Fruit fly (Drosophila melanogaster) whole organism, pupa: Measurements from ENCODE around the gene CG2961.

Source experiments
- CG10348 ChIP-seq: fragments of 200-800 bp; sonication (Bioruptor generic); IDR thresholded peaks from 2 replicates; pipeline ENCODE4 v1.3.6; 2022; ENCODE audit warnings: missing biosample characterization, missing genetic modification characterization
- CG12605 ChIP-seq: fragments of 200-800 bp; sonication (Bioruptor generic); IDR thresholded peaks from 2 replicates; pipeline ENCODE4 v1.3.6; 2022; ENCODE audit warnings: missing biosample characterization, missing genetic modification characterization
- CG13204 ChIP-seq: fragments of 200-800 bp; sonication (Bioruptor generic); optimal IDR thresholded peaks from 2 replicates; lab custom pipeline; 2018; ENCODE audit warnings: missing biosample characterization, mild to moderate bottlenecking, missing genetic modification characterization, moderate library complexity
- CG14655 ChIP-seq: fragments of 200-800 bp; sonication (Bioruptor generic); optimal IDR thresholded peaks from 3 replicates; lab custom pipeline; 2017; ENCODE audit warnings: mild to moderate bottlenecking, missing biosample characterization, missing genetic modification reagents, missing genetic modification characterization
- CG15710 ChIP-seq: fragments of 200-800 bp; sonication (Bioruptor generic); optimal IDR thresholded peaks from 2 replicates; lab custom pipeline; 2018; ENCODE audit warnings: missing biosample characterization, mild to moderate bottlenecking, missing genetic modification characterization, moderate library complexity
- CG17806 ChIP-seq: fragments of 200-800 bp; sonication (Bioruptor generic); optimal IDR thresholded peaks from 2 replicates; lab custom pipeline; 2018; ENCODE audit warnings: missing biosample characterization, mild to moderate bottlenecking, missing genetic modification characterization, moderate library complexity
- CG32121 ChIP-seq: fragments of 200-800 bp; sonication (Bioruptor generic); IDR thresholded peaks from 2 replicates; pipeline ENCODE4 v1.3.6; 2022; ENCODE audit warnings: missing biosample characterization, missing genetic modification characterization
- CG34367 ChIP-seq: fragments of 200-800 bp; sonication (Bioruptor generic); optimal IDR thresholded peaks from 2 replicates; lab custom pipeline; 2018; ENCODE audit warnings: missing biosample characterization, mild to moderate bottlenecking, missing genetic modification characterization
- CG4496 ChIP-seq: fragments of 200-800 bp; sonication (Bioruptor generic); IDR thresholded peaks from 3 replicates; pipeline ENCODE4 v1.3.6; 2022; ENCODE audit warnings: missing biosample characterization, missing genetic modification characterization
- CG8159 ChIP-seq: fragments of 200-800 bp; sonication (Bioruptor generic); optimal IDR thresholded peaks from 3 replicates; lab custom pipeline; 2018; ENCODE audit warnings: missing biosample characterization, mild to moderate bottlenecking, missing genetic modification characterization, moderate library complexity
- CG8301 ChIP-seq: fragments of 200-800 bp; sonication (Bioruptor generic); optimal IDR thresholded peaks from 2 replicates; lab custom pipeline; 2018; ENCODE audit warnings: missing biosample characterization, mild to moderate bottlenecking, missing genetic modification characterization
- CG9948 ChIP-seq: fragments of 200-800 bp; sonication (Bioruptor generic); optimal IDR thresholded peaks from 2 replicates; lab custom pipeline; 2018; ENCODE audit warnings: missing biosample characterization, mild to moderate bottlenecking, missing genetic modification characterization, moderate library complexity
- D1 ChIP-seq: fragments of 200-800 bp; sonication (Bioruptor generic); optimal IDR thresholded peaks from 2 replicates; lab custom pipeline; 2018; ENCODE audit warnings: missing biosample characterization, mild to moderate bottlenecking, missing genetic modification characterization, moderate library complexity
- EcR ChIP-seq: fragments of 200-800 bp; sonication (Bioruptor generic); optimal IDR thresholded peaks from 3 replicates; lab custom pipeline; 2019; ENCODE audit warnings: missing biosample characterization, missing genetic modification characterization, mild to moderate bottlenecking, moderate library complexity, missing genetic modification reagents
- Ets98B ChIP-seq: fragments of 200-800 bp; sonication (Bioruptor generic); IDR thresholded peaks from 2 replicates; pipeline ENCODE4 v1.3.6; 2022; ENCODE audit warnings: missing biosample characterization, missing genetic modification characterization
- Pif1A ChIP-seq: fragments of 200-800 bp; sonication (Bioruptor generic); optimal IDR thresholded peaks from 3 replicates; lab custom pipeline; 2016; ENCODE audit warnings: missing biosample characterization, missing genetic modification characterization
- Pif1B ChIP-seq: fragments of 200-800 bp; sonication (Bioruptor generic); optimal IDR thresholded peaks from 3 replicates; lab custom pipeline; 2016; ENCODE audit warnings: missing biosample characterization, missing genetic modification characterization
- Snoo ChIP-seq: fragments of 200-800 bp; sonication (Bioruptor generic); optimal IDR thresholded peaks from 3 replicates; lab custom pipeline; 2017; ENCODE audit warnings: missing biosample characterization, mild to moderate bottlenecking, missing genetic modification characterization, inconsistent platforms
- fd96Ca ChIP-seq: fragments of 200-800 bp; sonication (Bioruptor generic); IDR thresholded peaks from 3 replicates; pipeline ENCODE4 v1.3.6; 2022; ENCODE audit warnings: missing biosample characterization, missing genetic modification characterization
- gl ChIP-seq: fragments of 200-800 bp; sonication (Bioruptor generic); optimal IDR thresholded peaks from 2 replicates; lab custom pipeline; 2018; ENCODE audit warnings: missing biosample characterization, mild to moderate bottlenecking, missing genetic modification characterization
- rn ChIP-seq: fragments of 200-800 bp; sonication (Bioruptor generic); IDR thresholded peaks from 2 replicates; pipeline ENCODE4 v1.3.6; 2022; ENCODE audit warnings: missing biosample characterization, missing genetic modification characterization

CG2961 gene

DNA sequence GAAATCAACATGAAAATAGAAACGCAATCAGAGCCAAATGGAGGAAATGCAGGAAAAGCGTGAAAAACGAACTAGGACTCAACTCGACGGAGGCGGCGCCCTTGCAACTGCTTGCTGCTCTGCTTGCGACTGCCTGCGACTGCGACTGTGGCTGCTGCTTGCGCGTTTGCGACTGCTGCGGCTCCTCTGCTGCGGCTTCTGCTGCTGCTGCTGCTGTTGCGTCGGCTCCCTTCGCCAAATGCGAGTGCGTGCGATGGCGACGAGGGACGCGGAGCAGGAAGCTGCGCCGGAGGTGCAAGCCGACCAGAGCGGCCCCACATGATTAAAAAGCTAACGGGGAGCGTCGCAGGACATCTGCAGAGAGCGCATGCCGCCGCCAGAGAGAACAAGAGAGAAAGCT, 28.3 kb upstream of the CG2961 start:
- TF ChIP-seq CG8159 (tag; lab: Kevin White, UChicago) (no peak), CG8301 (no peak), CG9948 (tag; lab: Kevin White, UChicago) (no peak)

DNA sequence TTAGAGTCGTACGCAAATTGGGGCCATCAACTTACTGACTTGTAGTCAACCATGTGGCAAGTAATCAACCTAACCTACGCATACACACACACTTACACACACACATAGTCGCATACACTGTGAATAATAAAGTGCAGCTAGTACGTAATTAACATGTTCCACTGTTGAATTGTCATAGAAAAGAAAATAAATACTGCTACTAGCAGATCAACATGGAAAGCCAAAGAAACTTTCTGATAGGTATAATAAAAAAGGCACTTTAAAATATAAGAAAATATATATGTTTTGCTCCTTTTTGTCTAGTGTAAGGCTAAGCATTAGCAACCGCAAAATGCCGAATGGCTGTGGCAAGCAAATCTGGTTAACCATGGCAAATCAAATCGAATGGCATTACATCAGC, 26.6 kb upstream of the CG2961 start:
- no peak for TF ChIP-seq EcR (GFP tag; lab: Kevin White, UChicago)
- no peak for TF ChIP-seq rn (GFP tag; lab: Robert Waterston, UW)
- no peak for TF ChIP-seq Snoo
- TF ChIP-seq CG4496 (GFP tag; lab: Robert Waterston, UW): no peak
- no peak for TF ChIP-seq fd96Ca (GFP tag; lab: Robert Waterston, UW)
- no peak for TF ChIP-seq CG8301
- no peak for TF ChIP-seq CG32121 (GFP tag; lab: Robert Waterston, UW)
- TF ChIP-seq CG10348 (GFP tag; lab: Robert Waterston, UW): no peak
- TF ChIP-seq CG15710 (tag; lab: Kevin White, UChicago): no peak

DNA sequence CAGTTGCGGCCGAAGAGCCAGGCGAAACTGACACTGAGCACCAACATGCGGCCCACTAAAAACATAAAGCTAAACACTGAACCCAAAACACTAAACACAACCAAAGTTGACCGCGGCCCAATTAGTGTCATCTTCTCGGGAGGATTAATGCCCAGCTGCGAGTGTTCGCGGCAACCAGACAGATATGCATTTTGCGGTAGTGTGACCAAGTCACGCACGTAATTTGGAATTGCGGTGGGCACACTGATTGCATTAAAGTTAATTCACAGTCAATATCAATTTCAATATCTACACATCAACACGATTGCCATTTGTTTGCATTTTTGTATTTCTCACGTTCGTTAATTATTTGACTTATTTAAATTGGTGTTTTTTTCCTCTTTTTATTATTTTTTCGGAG, 23.3 kb upstream of the CG2961 start:
- TF ChIP-seq CG9948 (tag; lab: Kevin White, UChicago): no peak
- no peak for TF ChIP-seq Pif1B (GFP tag; lab: Kevin White, UChicago)
- no peak for TF ChIP-seq CG13204 (GFP tag; lab: Kevin White, UChicago)
- no peak for TF ChIP-seq gl
- no peak for TF ChIP-seq Ets98B
- TF ChIP-seq rn (GFP tag; lab: Robert Waterston, UW): no peak
- no peak for TF ChIP-seq EcR (GFP tag; lab: Kevin White, UChicago)
- TF ChIP-seq CG8159 (tag; lab: Kevin White, UChicago): no peak
- no peak for TF ChIP-seq D1
- TF ChIP-seq CG32121 (GFP tag; lab: Robert Waterston, UW): no peak
- no peak for TF ChIP-seq Snoo
- no peak for TF ChIP-seq fd96Ca (GFP tag; lab: Robert Waterston, UW)
- TF ChIP-seq CG4496 (GFP tag; lab: Robert Waterston, UW): no peak
- no peak for TF ChIP-seq Pif1A (GFP tag; lab: Kevin White, UChicago)
- TF ChIP-seq CG15710 (tag; lab: Kevin White, UChicago): no peak
- no peak for TF ChIP-seq CG17806 (tag; lab: Kevin White, UChicago)
- TF ChIP-seq CG14655 (GFP tag; lab: Kevin White, UChicago): no peak
- TF ChIP-seq CG8301: no peak
- no peak for TF ChIP-seq CG10348 (GFP tag; lab: Robert Waterston, UW)
- no peak for TF ChIP-seq CG34367 (tag; lab: Kevin White, UChicago)

DNA sequence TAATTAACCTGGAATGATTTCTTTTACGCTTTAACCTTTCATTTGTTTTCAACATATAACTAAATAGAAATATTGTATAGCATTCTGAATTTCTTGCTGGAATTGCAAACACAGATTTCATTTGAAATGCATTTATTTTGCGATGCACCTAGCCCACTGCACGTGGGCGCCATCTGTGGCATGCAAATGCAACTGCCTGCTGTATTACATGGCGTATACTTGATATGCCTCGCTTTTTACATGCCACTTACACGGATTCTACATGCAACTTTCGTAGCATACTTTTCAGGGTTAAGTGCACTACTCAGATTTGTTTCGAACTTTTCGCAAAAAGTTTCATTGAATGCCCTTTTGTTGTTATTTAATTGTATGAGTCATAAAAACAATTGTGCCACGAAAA, 19.9 kb upstream of the CG2961 start:
- TF ChIP-seq CG4496 (GFP tag; lab: Robert Waterston, UW): peak; percentile 57; the same call in 2 of the 3 replicates
- TF ChIP-seq CG34367 (tag; lab: Kevin White, UChicago): no peak
- TF ChIP-seq, all 21 proteins: peak for 1

DNA sequence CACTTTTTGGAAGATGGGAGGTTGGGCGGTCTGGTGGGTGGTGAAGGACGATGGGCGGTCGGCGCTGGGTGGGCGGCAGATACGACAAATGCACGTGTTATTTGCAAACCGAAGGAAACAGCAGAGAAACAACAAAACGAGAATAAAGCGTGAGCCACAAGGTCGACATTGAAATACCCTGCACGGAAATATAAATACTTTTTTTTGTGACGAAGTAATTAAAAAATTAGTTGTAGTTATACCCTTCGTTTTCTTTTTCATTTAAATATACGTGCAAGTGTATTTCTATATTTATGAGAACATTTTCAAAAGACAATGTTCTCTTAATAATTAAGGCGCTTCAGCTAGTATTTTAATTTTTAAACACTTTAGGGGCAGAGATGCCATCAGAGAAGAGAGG, 17.8 kb upstream of the CG2961 start:
- no peak for TF ChIP-seq Snoo
- peak; percentile 27 for TF ChIP-seq CG32121 (GFP tag; lab: Robert Waterston, UW)
- TF ChIP-seq CG8301: peak; percentile 1
- TF ChIP-seq CG17806 (tag; lab: Kevin White, UChicago): no peak
- no peak for TF ChIP-seq Pif1A (GFP tag; lab: Kevin White, UChicago)
- TF ChIP-seq CG10348 (GFP tag; lab: Robert Waterston, UW): no peak

DNA sequence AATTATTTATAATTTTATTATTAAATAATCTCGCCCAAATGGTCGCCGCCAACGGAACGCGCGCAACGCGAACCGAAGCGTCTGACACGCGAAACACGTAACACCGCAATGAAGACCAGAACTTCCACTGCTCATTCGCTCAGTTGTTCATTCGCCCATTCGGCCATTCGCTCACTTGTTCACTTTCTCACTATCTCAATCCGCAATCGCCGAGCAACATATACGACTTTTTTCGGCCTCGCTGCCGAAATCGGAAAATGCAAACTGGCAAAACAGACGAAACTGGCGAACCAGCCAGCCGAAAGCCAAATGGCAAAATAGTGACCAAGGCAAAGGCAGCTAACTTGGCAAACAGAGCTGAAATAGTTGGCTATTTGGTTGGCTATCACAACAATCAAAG, 17.1 kb upstream of the CG2961 start:
- no peak for TF ChIP-seq CG34367 (tag; lab: Kevin White, UChicago)
- no peak for TF ChIP-seq Pif1B (GFP tag; lab: Kevin White, UChicago)
- TF ChIP-seq CG4496 (GFP tag; lab: Robert Waterston, UW): no peak
- no peak for TF ChIP-seq gl
- no peak for TF ChIP-seq Pif1A (GFP tag; lab: Kevin White, UChicago)
- TF ChIP-seq D1: no peak
- TF ChIP-seq CG15710 (tag; lab: Kevin White, UChicago): no peak
- no peak for TF ChIP-seq CG12605 (GFP tag; lab: Robert Waterston, UW)
- TF ChIP-seq CG9948 (tag; lab: Kevin White, UChicago): no peak
- TF ChIP-seq CG17806 (tag; lab: Kevin White, UChicago): no peak
- TF ChIP-seq CG32121 (GFP tag; lab: Robert Waterston, UW): no peak
- no peak for TF ChIP-seq fd96Ca (GFP tag; lab: Robert Waterston, UW)
- no peak for TF ChIP-seq CG13204 (GFP tag; lab: Kevin White, UChicago)
- TF ChIP-seq rn (GFP tag; lab: Robert Waterston, UW): no peak
- no peak for TF ChIP-seq CG14655 (GFP tag; lab: Kevin White, UChicago)
- TF ChIP-seq CG8301: no peak
- no peak for TF ChIP-seq EcR (GFP tag; lab: Kevin White, UChicago)

DNA sequence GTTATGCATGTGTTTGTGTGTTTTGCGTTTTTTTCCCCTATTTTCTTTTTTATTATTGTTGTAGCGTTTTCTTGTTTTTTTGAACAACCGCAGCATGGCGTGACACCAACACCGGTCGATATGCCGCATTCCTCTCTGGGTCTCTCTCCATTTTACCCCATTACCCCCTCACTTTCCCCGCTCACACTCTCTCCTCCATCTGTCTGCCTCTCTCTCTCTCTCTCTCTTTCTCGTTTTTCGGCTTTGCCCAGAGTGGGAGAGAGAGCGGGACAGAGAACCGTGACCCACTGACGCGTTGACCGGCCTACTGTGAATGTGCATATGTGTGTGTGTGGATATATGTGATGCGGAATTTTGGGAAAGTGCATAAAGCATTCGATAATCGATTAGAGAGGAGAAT, 14.5 kb upstream of the CG2961 start:
- no peak for TF ChIP-seq Pif1B (GFP tag; lab: Kevin White, UChicago)
- no peak for TF ChIP-seq CG8159 (tag; lab: Kevin White, UChicago)
- TF ChIP-seq Pif1A (GFP tag; lab: Kevin White, UChicago): no peak
- TF ChIP-seq CG34367 (tag; lab: Kevin White, UChicago): no peak
- TF ChIP-seq CG13204 (GFP tag; lab: Kevin White, UChicago): no peak
- no peak for TF ChIP-seq Snoo
- peak; percentile 40; the same call in 1 of the 2 replicates for TF ChIP-seq CG32121 (GFP tag; lab: Robert Waterston, UW)
- TF ChIP-seq Ets98B: peak; percentile 30; the same call in 1 of the 2 replicates
- TF ChIP-seq CG4496 (GFP tag; lab: Robert Waterston, UW): peak; percentile 33; the same call in 1 of the 3 replicates
- no peak for TF ChIP-seq CG15710 (tag; lab: Kevin White, UChicago)
- TF ChIP-seq CG9948 (tag; lab: Kevin White, UChicago): no peak
- TF ChIP-seq CG10348 (GFP tag; lab: Robert Waterston, UW): no peak
- no peak for TF ChIP-seq D1
- no peak for TF ChIP-seq gl
- TF ChIP-seq CG17806 (tag; lab: Kevin White, UChicago): no peak
- no peak for TF ChIP-seq CG8301
- TF ChIP-seq fd96Ca (GFP tag; lab: Robert Waterston, UW): peak; percentile 41; the same call in 1 of the 3 replicates
- TF ChIP-seq CG14655 (GFP tag; lab: Kevin White, UChicago): no peak
- no peak for TF ChIP-seq EcR (GFP tag; lab: Kevin White, UChicago)
- TF ChIP-seq rn (GFP tag; lab: Robert Waterston, UW): no peak
- no peak for TF ChIP-seq CG12605 (GFP tag; lab: Robert Waterston, UW)
